Worm (Caenorhabditis elegans) whole organism, L4/young adult: ENCODE data around the gene pmk-2.

Experiments
- dao-5 ChIP-seq: sonication (generic microtip); optimal IDR thresholded peaks from 2 replicates; lab custom pipeline; 2016; ENCODE audit warnings: missing genotype, missing genetic modification characterization, moderate library complexity, missing compliant biosample characterization
- him-1 ChIP-seq: sonication (generic microtip); optimal IDR thresholded peaks from 2 replicates; lab custom pipeline; 2016; ENCODE audit warnings: missing genotype, missing genetic modification reagents, missing genetic modification characterization, missing compliant biosample characterization

DNA sequence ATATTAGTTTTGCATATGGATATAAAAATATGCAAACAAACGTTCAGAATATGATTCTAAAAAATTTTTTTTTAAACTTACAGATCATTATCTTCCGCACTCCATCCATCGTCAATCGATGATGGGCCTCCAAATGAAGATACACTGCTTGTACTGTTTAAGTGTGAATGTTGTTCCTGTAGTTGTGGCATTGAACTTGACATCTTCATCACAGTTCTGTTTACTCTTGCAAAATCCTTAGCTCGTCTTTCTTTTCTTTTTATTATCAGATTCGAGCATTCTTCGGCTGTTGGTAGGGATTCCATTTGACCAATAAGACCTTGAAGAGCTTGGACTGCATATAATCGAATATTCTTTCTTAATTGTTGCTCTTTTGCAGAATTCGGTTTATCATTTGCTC is 38.2 kb upstream of the pmk-2 start:
- TF ChIP-seq him-1: no peak
- TF ChIP-seq dao-5 (tag; lab: Kevin White, UChicago): no peak
